Fruit fly (Drosophila melanogaster) whole organism, wandering third instar larva: Measurements from ENCODE around the gene CG33181.
A peak's percentile ranks its signal among the peaks of the same experiment; 100 is the strongest.

Source experiments
- Abd-B ChIP-seq: fragments of >200 bp; optimal IDR thresholded peaks from 2 replicates; lab custom pipeline; 2017; ENCODE audit warnings: missing biosample characterization, missing genetic modification characterization
- CG32264 ChIP-seq: fragments of 200-800 bp; sonication (Bioruptor generic); optimal IDR thresholded peaks from 2 replicates; lab custom pipeline; 2016; ENCODE audit warnings: missing biosample characterization, missing genetic modification characterization
- CG9705 ChIP-seq: fragments of 200-800 bp; sonication (Bioruptor generic); optimal IDR thresholded peaks from 2 replicates; lab custom pipeline; 2018; ENCODE audit warnings: missing biosample characterization, mild to moderate bottlenecking, missing genetic modification characterization
- CrebA ChIP-seq: fragments of 200-800 bp; sonication (Bioruptor generic); optimal IDR thresholded peaks from 2 replicates; lab custom pipeline; 2016; ENCODE audit warnings: missing biosample characterization, mild to moderate bottlenecking, missing genetic modification characterization, borderline replicate concordance
- Dfd ChIP-seq: fragments of >200 bp; optimal IDR thresholded peaks from 2 replicates; lab custom pipeline; 2017; ENCODE audit warnings: missing biosample characterization, missing genetic modification characterization
- Dif ChIP-seq: fragments of 200-275, 200-300 bp; sonication (Bioruptor generic); optimal IDR thresholded peaks from 2 replicates; lab custom pipeline; 2018; ENCODE audit warnings: missing biosample characterization, missing genetic modification characterization; ENCODE audit not compliant: partially characterized antibody
- GATAd ChIP-seq: sonication (Bioruptor generic); optimal IDR thresholded peaks from 2 replicates; lab custom pipeline; 2016; ENCODE audit warnings: missing biosample characterization, missing genetic modification characterization
- HLH106 ChIP-seq: fragments of 200-800 bp; optimal IDR thresholded peaks from 3 replicates; lab custom pipeline; 2019; ENCODE audit warnings: missing biosample characterization, mild to moderate bottlenecking, missing genetic modification characterization, moderate library complexity
- Hnf4 ChIP-seq: fragments of 200-800 bp; sonication (Bioruptor generic); optimal IDR thresholded peaks from 2 replicates; lab custom pipeline; 2016; ENCODE audit warnings: missing biosample characterization, mild to moderate bottlenecking, missing genetic modification characterization
- Hr78 ChIP-seq: fragments of >200 bp; optimal IDR thresholded peaks from 2 replicates; lab custom pipeline; 2017; ENCODE audit warnings: missing biosample characterization, missing genetic modification characterization
- Hr83 ChIP-seq: fragments of 200-300 bp; sonication (Bioruptor generic); optimal IDR thresholded peaks from 2 replicates; lab custom pipeline; 2016; ENCODE audit warnings: missing biosample characterization, mild to moderate bottlenecking, missing genetic modification characterization, moderate library complexity; ENCODE audit not compliant: poor library complexity, severe bottlenecking
- Jra ChIP-seq: sonication (Bioruptor generic); optimal IDR thresholded peaks from 2 replicates; lab custom pipeline; 2016; ENCODE audit warnings: missing biosample characterization, missing genetic modification characterization
- Mio ChIP-seq: sonication (Bioruptor generic); optimal IDR thresholded peaks from 2 replicates; lab custom pipeline; 2016; ENCODE audit warnings: missing biosample characterization, missing genetic modification characterization
- Myc ChIP-seq: fragments of >200 bp; optimal IDR thresholded peaks from 2 replicates; lab custom pipeline; 2017
- N ChIP-seq: fragments of >200 bp; optimal IDR thresholded peaks from 2 replicates; lab custom pipeline; 2018; ENCODE audit warnings: missing biosample characterization, missing external identifiers, missing genetic modification characterization
- OdsH ChIP-seq: fragments of 200-800 bp; sonication (Bioruptor generic); optimal IDR thresholded peaks from 2 replicates; lab custom pipeline; 2016; ENCODE audit warnings: missing biosample characterization, mild to moderate bottlenecking, missing genetic modification characterization
- Rel ChIP-seq, 2 experiments: fragments of 200-800 bp; sonication (Bioruptor generic) in 1 of 2; optimal IDR thresholded peaks; 2 replicates in 1 of 2; 3 replicates in 1 of 2; lab custom pipeline; 2016 to 2019; ENCODE audit warnings: mild to moderate bottlenecking in 2 of 2, missing biosample characterization in 2 of 2, missing genetic modification characterization in 2 of 2, moderate library complexity in 1 of 2
- Sp1 ChIP-seq: fragments of 200-800 bp; sonication (Bioruptor generic); optimal IDR thresholded peaks from 3 replicates; lab custom pipeline; 2019; ENCODE audit warnings: missing biosample characterization, mild to moderate bottlenecking, missing genetic modification characterization, moderate library complexity
- Vsx2 ChIP-seq: fragments of 200-300, 225-300 bp; sonication (Bioruptor generic); optimal IDR thresholded peaks from 2 replicates; lab custom pipeline; 2018; ENCODE audit warnings: missing biosample characterization, missing genetic modification characterization; ENCODE audit not compliant: partially characterized antibody
- br ChIP-seq: fragments of 200-800 bp; sonication (Bioruptor generic); optimal IDR thresholded peaks from 2 replicates; lab custom pipeline; 2016; ENCODE audit warnings: missing biosample characterization, missing genetic modification characterization
- brk ChIP-seq: fragments of 200-800 bp; sonication (Bioruptor generic); optimal IDR thresholded peaks from 2 replicates; lab custom pipeline; 2016; ENCODE audit warnings: missing biosample characterization, mild to moderate bottlenecking, missing genetic modification characterization
- dl ChIP-seq, 2 experiments: fragments of 175-275, 200-275 bp in 1 of 2; fragments of 200-275 bp in 1 of 2; sonication (Bioruptor generic); optimal IDR thresholded peaks; lab custom pipeline; 2018; ENCODE audit warnings: mild to moderate bottlenecking in 2 of 2, missing biosample characterization in 2 of 2, missing genetic modification characterization in 2 of 2, moderate library complexity in 2 of 2; ENCODE audit not compliant: partially characterized antibody in 2 of 2, insufficient read depth in 1 of 2
- dmrt93B ChIP-seq: fragments of 200-800 bp; sonication (Bioruptor generic); optimal IDR thresholded peaks from 2 replicates; lab custom pipeline; 2018; ENCODE audit warnings: missing biosample characterization, mild to moderate bottlenecking, missing genetic modification characterization
- dsf ChIP-seq: sonication (Bioruptor generic); optimal IDR thresholded peaks from 2 replicates; lab custom pipeline; 2016; ENCODE audit warnings: missing biosample characterization, missing genetic modification characterization, borderline replicate concordance
- ey ChIP-seq: fragments of 200-800 bp; sonication (Bioruptor generic); optimal IDR thresholded peaks from 2 replicates; lab custom pipeline; 2016; ENCODE audit warnings: missing biosample characterization, missing genetic modification characterization
- foxo ChIP-seq, 2 experiments: fragments of 200-800 bp; sonication (Bioruptor generic); optimal IDR thresholded peaks; 2 replicates in 1 of 2; 3 replicates in 1 of 2; lab custom pipeline; 2016 to 2017; ENCODE audit warnings: missing biosample characterization in 2 of 2, missing genetic modification characterization in 2 of 2
- fru ChIP-seq: fragments of 200-800 bp; sonication (Bioruptor generic); optimal IDR thresholded peaks from 3 replicates; lab custom pipeline; 2016; ENCODE audit warnings: missing biosample characterization, mild to moderate bottlenecking, missing genetic modification characterization
- h ChIP-seq: fragments of 200-800 bp; sonication (Bioruptor generic); optimal IDR thresholded peaks from 3 replicates; lab custom pipeline; 2016; ENCODE audit warnings: missing biosample characterization, mild to moderate bottlenecking, missing genetic modification characterization
- jim ChIP-seq: fragments of 175-275, 200-325 bp; sonication (Bioruptor generic); optimal IDR thresholded peaks from 2 replicates; lab custom pipeline; 2016; ENCODE audit warnings: missing biosample characterization, mild to moderate bottlenecking, missing genetic modification characterization
- lola ChIP-seq: fragments of >200 bp; optimal IDR thresholded peaks from 2 replicates; lab custom pipeline; 2017; ENCODE audit warnings: missing biosample characterization, missing genetic modification characterization
- pan ChIP-seq: fragments of >200 bp; optimal IDR thresholded peaks from 2 replicates; lab custom pipeline; 2017
- psq ChIP-seq: fragments of 200-800 bp; sonication (Bioruptor generic); optimal IDR thresholded peaks from 3 replicates; lab custom pipeline; 2017; ENCODE audit warnings: missing biosample characterization, mild to moderate bottlenecking, missing genetic modification characterization, moderate library complexity
- rgr ChIP-seq: fragments of 200-800 bp; sonication (Bioruptor generic); optimal IDR thresholded peaks from 3 replicates; lab custom pipeline; 2016; ENCODE audit warnings: missing biosample characterization, mild to moderate bottlenecking, missing genetic modification characterization
- sage ChIP-seq: fragments of 200-800 bp; sonication (Bioruptor generic); optimal IDR thresholded peaks from 2 replicates; lab custom pipeline; 2016; ENCODE audit warnings: missing biosample characterization, mild to moderate bottlenecking, missing genetic modification characterization
- sv ChIP-seq: fragments of 200-800 bp; sonication (Bioruptor generic); optimal IDR thresholded peaks from 3 replicates; lab custom pipeline; 2016; ENCODE audit warnings: missing biosample characterization, missing genetic modification characterization
- tai ChIP-seq: sonication (Bioruptor generic); optimal IDR thresholded peaks from 2 replicates; lab custom pipeline; 2016; ENCODE audit warnings: missing biosample characterization, missing genetic modification characterization
- usp ChIP-seq: fragments of >200 bp; optimal IDR thresholded peaks from 2 replicates; lab custom pipeline; 2017; ENCODE audit warnings: missing biosample characterization, missing genetic modification characterization
- woc ChIP-seq: sonication (Bioruptor generic); optimal IDR thresholded peaks from 2 replicates; lab custom pipeline; 2016; ENCODE audit warnings: missing biosample characterization, mild to moderate bottlenecking, missing genetic modification characterization

Gene CG33181

DNA sequence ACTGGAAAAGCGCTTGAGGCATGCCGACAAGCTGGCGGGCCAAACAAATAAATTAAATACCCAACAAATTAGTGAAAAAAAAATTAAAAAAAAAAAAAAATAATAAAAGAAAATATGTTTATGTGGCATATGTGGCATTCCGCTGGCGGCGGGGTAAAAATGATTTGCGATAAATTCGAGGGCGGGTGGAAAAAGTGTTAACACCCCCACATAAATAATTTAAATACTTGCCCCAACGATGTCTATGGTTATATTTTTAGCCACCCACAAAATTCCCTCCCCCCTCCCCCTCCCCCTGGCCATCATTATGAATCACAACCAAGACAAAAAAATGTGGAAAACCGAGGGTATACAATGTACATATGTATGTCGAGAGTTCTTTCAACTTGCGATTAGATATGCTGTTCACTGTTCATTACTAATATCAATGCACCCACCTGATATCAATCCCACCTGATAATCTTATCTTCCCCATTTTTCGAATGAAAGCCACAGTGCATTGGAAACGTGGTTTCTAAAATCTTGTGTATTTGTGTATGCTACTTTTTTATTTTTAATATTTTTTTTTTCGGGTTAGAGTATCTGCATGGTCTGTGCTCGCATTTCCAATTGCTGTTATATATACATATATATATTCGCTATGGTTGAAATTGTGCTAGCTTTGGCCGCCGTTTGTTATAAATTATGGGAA lies 38.8 kb upstream of the CG33181 start:
- TF ChIP-seq usp (GFP tag; lab: Kevin White, UChicago) (no peak), Jra (GFP tag; lab: Kevin White, UChicago) (no peak), Dfd (GFP tag; lab: Kevin White, UChicago) (no peak), Mio (GFP tag; lab: Kevin White, UChicago) (no peak), CG32264 (GFP tag; lab: Kevin White, UChicago) (no peak), Sp1 (GFP tag; lab: Kevin White, UChicago) (no peak), dl (GFP tag; optimal IDR thresholded peaks at IDR 0.05; lab: Kevin White, UChicago; ENCODE audit: insufficient read depth in 1 of 2, partially characterized antibody in 2 of 2) (no peak)

DNA sequence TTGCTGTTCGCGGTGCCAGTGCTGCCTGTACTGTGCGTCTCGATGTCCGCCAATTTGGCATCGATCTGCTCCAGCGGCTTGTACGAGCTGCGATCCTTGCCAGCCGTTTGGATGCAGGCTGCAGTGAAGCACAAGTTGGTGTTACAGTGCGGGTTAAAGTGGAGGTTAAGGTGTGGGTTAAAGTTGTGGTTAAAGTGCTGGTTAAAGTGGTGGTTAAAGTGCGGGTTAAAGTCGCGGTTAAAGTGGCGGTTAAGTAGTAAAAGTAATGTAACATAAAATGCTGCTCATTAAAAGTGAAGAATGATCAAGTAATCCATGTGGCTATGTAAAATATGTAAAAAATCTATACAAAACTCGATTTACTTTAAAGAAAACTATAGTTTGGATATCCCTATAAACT lies 37.0 kb upstream of the CG33181 start:
- TF ChIP-seq dsf (no peak), jim (GFP tag; lab: Kevin White, UChicago) (no peak), HLH106 (no peak), fru (no peak), usp (GFP tag; lab: Kevin White, UChicago) (no peak), sage (GFP tag; lab: Kevin White, UChicago) (no peak), lola (GFP tag; lab: Kevin White, UChicago) (no peak), Jra (GFP tag; lab: Kevin White, UChicago) (no peak), GATAd (GFP tag; lab: Kevin White, UChicago) (no peak), Vsx2 (no peak), N (GFP tag; lab: Kevin White, UChicago) (no peak), dl (GFP tag; optimal IDR thresholded peaks at IDR 0.05; lab: Kevin White, UChicago; ENCODE audit: insufficient read depth in 1 of 2, partially characterized antibody in 2 of 2) (no peak)
- TF ChIP-seq, all 38 proteins: peak for 0

DNA sequence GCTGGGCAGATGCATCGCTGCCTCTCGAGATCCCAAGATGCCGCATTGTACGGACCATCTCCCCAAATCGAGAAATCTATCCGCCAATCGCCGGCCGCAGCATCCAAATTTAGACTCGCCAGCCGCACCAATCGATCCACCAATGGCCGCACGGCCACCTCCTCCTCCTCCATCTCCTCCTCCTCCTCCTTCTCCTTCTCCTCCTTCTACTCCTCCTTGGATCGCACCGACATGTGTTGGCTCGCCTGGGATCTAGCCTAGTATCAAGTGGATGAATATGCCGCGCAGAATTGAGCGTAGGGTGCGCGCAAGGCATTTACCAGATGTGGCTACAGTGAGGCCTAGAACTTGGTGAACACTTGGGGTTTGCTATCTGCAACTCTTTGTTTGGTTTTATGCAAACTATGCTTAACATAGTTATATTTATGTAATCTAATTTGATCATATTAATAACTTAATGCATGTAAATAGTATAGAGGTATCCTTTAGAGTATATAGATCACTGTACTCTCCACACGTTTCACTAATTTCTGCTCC lies 34.1 kb upstream of the CG33181 start, which contains the start of gene org-1:
TSS of gene org-1 (minus strand) at position 51 of the 537 bp plus-strand sequence.
- TF ChIP-seq h (GFP tag; lab: Kevin White, UChicago) (peak; percentile 77), Dif (GFP tag; lab: Kevin White, UChicago) (no peak), Hnf4 (GFP tag; lab: Kevin White, UChicago) (peak; percentile 71), dsf (no peak), br (peak; percentile 60), GATAd (GFP tag; lab: Kevin White, UChicago) (no peak), Jra (GFP tag; lab: Kevin White, UChicago) (no peak), OdsH (GFP tag; lab: Kevin White, UChicago) (peak; percentile 69), psq (peak; percentile 61), woc (GFP tag; lab: Kevin White, UChicago) (peak; percentile 26), Mio (GFP tag; lab: Kevin White, UChicago) (no peak), Vsx2 (no peak), CG32264 (GFP tag; lab: Kevin White, UChicago) (no peak), jim (GFP tag; lab: Kevin White, UChicago) (no peak), usp (GFP tag; lab: Kevin White, UChicago) (no peak), dl (GFP tag; optimal IDR thresholded peaks at IDR 0.05; lab: Kevin White, UChicago; ENCODE audit: insufficient read depth in 1 of 2, partially characterized antibody in 2 of 2) (no peak), ey (peak; percentile 74), pan (lab: Kevin White, UChicago) (no peak), Hr78 (GFP tag; lab: Kevin White, UChicago) (no peak), dmrt93B (GFP tag; lab: Kevin White, UChicago) (peak; percentile 56), rgr (peak; percentile 76), lola (GFP tag; lab: Kevin White, UChicago) (no peak), sv (GFP tag; lab: Kevin White, UChicago) (peak; percentile 79), Rel (GFP tag; optimal IDR thresholded peaks at IDR 0.05; lab: Kevin White, UChicago) (no peak), Rel (tag; optimal IDR thresholded peaks at IDR 0.05; lab: Kevin White, UChicago) (peak; percentile 19), Sp1 (GFP tag; lab: Kevin White, UChicago) (peak; percentile 66), sage (GFP tag; lab: Kevin White, UChicago) (peak; percentile 43), CG9705 (peak; percentile 62), Hr83 (GFP tag; lab: Kevin White, UChicago) (no peak), Dfd (GFP tag; lab: Kevin White, UChicago) (no peak), fru (peak; percentile 67), HLH106 (peak; percentile 77), tai (peak; percentile 16), foxo (GFP tag; optimal IDR thresholded peaks at IDR 0.05; lab: Kevin White, UChicago) (peak in 1 of 2 experiments; percentile 81), Abd-B (GFP tag; lab: Kevin White, UChicago) (no peak), N (GFP tag; lab: Kevin White, UChicago) (no peak), Myc (lab: Kevin White, UChicago) (no peak), CrebA (no peak), brk (peak; percentile 4)
